Fruit fly (Drosophila melanogaster) whole organism, embryonic: Measurements from ENCODE around the gene CG33181.
A peak's percentile ranks its signal among the peaks of the same experiment; 100 is the strongest.

ENCODE experiments used
- Atf3 ChIP-seq: fragments of 200-800 bp; sonication (Bioruptor generic); optimal IDR thresholded peaks from 3 replicates; lab custom pipeline; 2016; ENCODE audit warnings: missing biosample characterization, missing genetic modification characterization
- CG1024 ChIP-seq: fragments of 200-800 bp; sonication (Bioruptor generic); IDR thresholded peaks from 2 replicates; pipeline ENCODE4 v1.3.6; 2022; ENCODE audit warnings: missing biosample characterization, missing genetic modification characterization
- CG1233 ChIP-seq: fragments of 200-800 bp; sonication (Bioruptor generic); optimal IDR thresholded peaks from 4 replicates; lab custom pipeline; 2018; ENCODE audit warnings: missing biosample characterization, mild to moderate bottlenecking, missing genetic modification characterization
- CG13296 ChIP-seq: fragments of 200-800 bp; sonication (Bioruptor generic); optimal IDR thresholded peaks from 3 replicates; lab custom pipeline; 2018; ENCODE audit warnings: missing biosample characterization, mild to moderate bottlenecking, missing genetic modification characterization
- CG13424 ChIP-seq: fragments of 200-800 bp; sonication (Bioruptor generic); optimal IDR thresholded peaks from 2 replicates; lab custom pipeline; 2019; ENCODE audit warnings: missing biosample characterization, mild to moderate bottlenecking, missing genetic modification characterization, moderate library complexity
- CG15601 ChIP-seq: fragments of 200-800 bp; sonication (Bioruptor generic); optimal IDR thresholded peaks from 3 replicates; lab custom pipeline; 2019; ENCODE audit warnings: missing biosample characterization, mild to moderate bottlenecking, missing genetic modification characterization, moderate library complexity
- CG16779 ChIP-seq: fragments of 200-800 bp; sonication (Bioruptor generic); IDR thresholded peaks from 2 replicates; pipeline ENCODE4 v1.3.6; 2022; ENCODE audit warnings: missing biosample characterization, missing genetic modification characterization
- CG17361 ChIP-seq: fragments of 200-800 bp; sonication (Bioruptor generic); IDR thresholded peaks from 3 replicates; pipeline ENCODE4 v1.3.6; 2022; ENCODE audit warnings: missing biosample characterization, missing genetic modification characterization
- CG17568 ChIP-seq: fragments of 200-800 bp; sonication (Bioruptor generic); optimal IDR thresholded peaks from 2 replicates; lab custom pipeline; 2018; ENCODE audit warnings: missing biosample characterization, mild to moderate bottlenecking, missing genetic modification characterization, moderate library complexity
- CG18476 ChIP-seq: fragments of 200-800 bp; sonication (Bioruptor generic); optimal IDR thresholded peaks from 2 replicates; lab custom pipeline; 2016; ENCODE audit warnings: missing biosample characterization, mild to moderate bottlenecking, missing genetic modification characterization
- CG18764 ChIP-seq: fragments of 200-800 bp; sonication (Bioruptor generic); optimal IDR thresholded peaks from 3 replicates; lab custom pipeline; 2016; ENCODE audit warnings: missing biosample characterization, missing genetic modification characterization
- CG42726 ChIP-seq: fragments of 200-800 bp; sonication (Bioruptor generic); IDR thresholded peaks from 2 replicates; pipeline ENCODE4 v1.3.6; 2022; ENCODE audit warnings: missing biosample characterization, missing genetic modification characterization; ENCODE audit not compliant: partially characterized antibody
- CG4360 ChIP-seq: fragments of 200-800 bp; sonication (Bioruptor generic); IDR thresholded peaks from 2 replicates; pipeline ENCODE4 v1.3.6; 2022; ENCODE audit warnings: missing biosample characterization, missing genetic modification characterization
- CG6654 ChIP-seq: fragments of 200-800 bp; sonication (Bioruptor generic); optimal IDR thresholded peaks from 2 replicates; lab custom pipeline; 2017; ENCODE audit warnings: missing biosample characterization, mild to moderate bottlenecking, missing genetic modification characterization
- CG6765 ChIP-seq: fragments of 200-800 bp; sonication (Bioruptor generic); optimal IDR thresholded peaks from 3 replicates; lab custom pipeline; 2017; ENCODE audit warnings: missing biosample characterization, mild to moderate bottlenecking, missing genetic modification characterization
- CG6854 ChIP-seq: fragments of 200-800 bp; sonication (Bioruptor generic); optimal IDR thresholded peaks from 3 replicates; lab custom pipeline; 2017; ENCODE audit warnings: missing biosample characterization, mild to moderate bottlenecking, missing genetic modification characterization
- CG7372 ChIP-seq: fragments of 200-800 bp; sonication (Bioruptor generic); IDR thresholded peaks from 2 replicates; pipeline ENCODE4 v1.3.6; 2022; ENCODE audit warnings: missing biosample characterization, missing genetic modification characterization
- CG7928 ChIP-seq: fragments of 200-800 bp; sonication (Bioruptor generic); optimal IDR thresholded peaks from 2 replicates; lab custom pipeline; 2017; ENCODE audit warnings: missing biosample characterization, mild to moderate bottlenecking, missing genetic modification characterization
- CG8359 ChIP-seq: fragments of 200-800 bp; sonication (Bioruptor generic); optimal IDR thresholded peaks from 2 replicates; lab custom pipeline; 2017; ENCODE audit warnings: missing biosample characterization, mild to moderate bottlenecking, missing genetic modification characterization, borderline replicate concordance
- CTCF ChIP-seq: fragments of 200-800 bp; sonication (Bioruptor generic); optimal IDR thresholded peaks from 2 replicates; lab custom pipeline; 2017; ENCODE audit warnings: missing biosample characterization, mild to moderate bottlenecking, missing genetic modification characterization, moderate library complexity
- HLHmδ ChIP-seq: fragments of 200-800 bp; sonication (Bioruptor generic); optimal IDR thresholded peaks from 2 replicates; lab custom pipeline; 2018; ENCODE audit warnings: missing biosample characterization, mild to moderate bottlenecking, missing genetic modification characterization, moderate library complexity
- Lim3 ChIP-seq: fragments of 200-800 bp; sonication (Bioruptor generic); IDR thresholded peaks from 2 replicates; pipeline ENCODE4 v1.3.6; 2022; ENCODE audit warnings: missing biosample characterization, missing genetic modification characterization
- MBD-R2 ChIP-seq: fragments of 200-800 bp; sonication (Bioruptor generic); IDR thresholded peaks from 2 replicates; pipeline ENCODE4 v1.3.6; 2022; ENCODE audit warnings: missing biosample characterization, missing genetic modification characterization
- Mrtf ChIP-seq: fragments of 200-800 bp; sonication (Bioruptor generic); IDR thresholded peaks from 3 replicates; pipeline ENCODE4 v1.3.6; 2022; ENCODE audit warnings: missing biosample characterization, missing genetic modification characterization
- Myb ChIP-seq: fragments of 200-800 bp; sonication (Bioruptor generic); optimal IDR thresholded peaks from 2 replicates; lab custom pipeline; 2016; ENCODE audit warnings: missing biosample characterization, missing genetic modification characterization
- NK7.1 ChIP-seq: fragments of 200-800 bp; sonication (Bioruptor generic); optimal IDR thresholded peaks from 3 replicates; lab custom pipeline; 2016; ENCODE audit warnings: missing biosample characterization, missing genetic modification characterization
- Opbp ChIP-seq: fragments of 200-800 bp; sonication (Bioruptor generic); IDR thresholded peaks from 3 replicates; pipeline ENCODE4 v1.3.6; 2022; ENCODE audit warnings: missing biosample characterization, missing genetic modification characterization; ENCODE audit not compliant: partially characterized antibody
- PHDP ChIP-seq: fragments of 200-800 bp; sonication (Bioruptor generic); optimal IDR thresholded peaks from 3 replicates; lab custom pipeline; 2018; ENCODE audit warnings: missing biosample characterization, mild to moderate bottlenecking, missing genetic modification characterization, moderate library complexity
- Ravus ChIP-seq: fragments of 200-800 bp; sonication (Bioruptor generic); IDR thresholded peaks from 2 replicates; pipeline ENCODE4 v1.3.6; 2022; ENCODE audit warnings: missing biosample characterization, missing genetic modification characterization
- Ssrp ChIP-seq: fragments of 200-800 bp; sonication (Bioruptor generic); optimal IDR thresholded peaks from 2 replicates; lab custom pipeline; 2018; ENCODE audit warnings: missing biosample characterization, mild to moderate bottlenecking, missing genetic modification characterization, moderate library complexity
- TFAM ChIP-seq: fragments of 200-800 bp; sonication (Bioruptor generic); optimal IDR thresholded peaks from 2 replicates; lab custom pipeline; 2017; ENCODE audit warnings: missing biosample characterization, missing genetic modification characterization, inconsistent platforms
- ase ChIP-seq: fragments of 200-800 bp; sonication (Bioruptor generic); IDR thresholded peaks from 3 replicates; pipeline ENCODE4 v1.3.6; 2022; ENCODE audit warnings: missing biosample characterization, missing genetic modification characterization
- az2 ChIP-seq: fragments of 200-800 bp; sonication (Bioruptor generic); optimal IDR thresholded peaks from 3 replicates; lab custom pipeline; 2016; ENCODE audit warnings: missing biosample characterization, missing genetic modification characterization
- cad ChIP-seq: fragments of >200 bp; optimal IDR thresholded peaks from 2 replicates; lab custom pipeline; 2017; ENCODE audit warnings: missing biosample characterization, missing genetic modification characterization
- crc ChIP-seq: fragments of 200-800 bp; sonication (Bioruptor generic); optimal IDR thresholded peaks from 2 replicates; lab custom pipeline; 2016; ENCODE audit warnings: missing biosample characterization, missing genetic modification characterization
- croc ChIP-seq: fragments of 200-800 bp; sonication (Bioruptor generic); conservative IDR thresholded peaks from 3 replicates; pipeline ENCODE4 v1.3.6; 2022; ENCODE audit warnings: missing biosample characterization, missing genetic modification characterization
- esg ChIP-seq: fragments of 200-800 bp; sonication (Bioruptor generic); conservative IDR thresholded peaks from 2 replicates; pipeline ENCODE4 v1.3.6; 2022; ENCODE audit warnings: missing biosample characterization, missing genetic modification characterization
- fd64A ChIP-seq: fragments of 200-800 bp; sonication (Bioruptor generic); optimal IDR thresholded peaks from 3 replicates; lab custom pipeline; 2018; ENCODE audit warnings: missing biosample characterization, mild to moderate bottlenecking, missing genetic modification characterization
- hb ChIP-seq: fragments of 200-800 bp; sonication (Bioruptor generic); IDR thresholded peaks from 3 replicates; pipeline ENCODE4 v1.3.6; 2022; ENCODE audit warnings: missing biosample characterization, missing genetic modification characterization; ENCODE audit not compliant: partially characterized antibody
- insv ChIP-seq, 2 experiments: fragments of 200-800 bp; sonication (Bioruptor generic); optimal IDR thresholded peaks; 3 replicates each; lab custom pipeline; 2016 to 2018; ENCODE audit warnings: missing biosample characterization in 2 of 2, missing genetic modification characterization in 2 of 2
- jigr1 ChIP-seq: fragments of 200-800 bp; sonication (Bioruptor generic); IDR thresholded peaks from 3 replicates; pipeline ENCODE4 v1.3.6; 2022; ENCODE audit warnings: missing biosample characterization, missing genetic modification characterization
- lov ChIP-seq, 2 experiments: fragments of 200-800 bp in 1 of 2; fragments of >200 bp in 1 of 2; sonication (Bioruptor generic) in 1 of 2; IDR thresholded peaks in 1 of 2; optimal IDR thresholded peaks in 1 of 2; 2 replicates in 1 of 2; 3 replicates in 1 of 2; pipeline versions ENCODE4 v1.3.6 to Lab custom; 2017 to 2022; ENCODE audit warnings: missing biosample characterization in 1 of 2, missing genetic modification characterization in 1 of 2
- p53 ChIP-seq: fragments of 200-800 bp; sonication (Bioruptor generic); optimal IDR thresholded peaks from 2 replicates; lab custom pipeline; 2016; ENCODE audit warnings: missing biosample characterization, missing genetic modification characterization
- prd ChIP-seq, 3 experiments: fragments of >200 bp in 2 of 3; fragments of 200-800 bp in 1 of 3; sonication (Bioruptor generic) in 1 of 3; optimal IDR thresholded peaks in 2 of 3; IDR thresholded peaks in 1 of 3; 2 replicates in 2 of 3; 3 replicates in 1 of 3; pipeline versions ENCODE4 v1.3.6 to Lab custom; 2017 to 2022; ENCODE audit warnings: missing biosample characterization in 1 of 3, missing genetic modification characterization in 1 of 3
- sc ChIP-seq, 3 experiments: fragments of >200 bp in 2 of 3; fragments of 200-800 bp in 1 of 3; sonication (Bioruptor generic) in 1 of 3; optimal IDR thresholded peaks; 2 replicates in 2 of 3; 3 replicates in 1 of 3; lab custom pipeline; 2017; ENCODE audit warnings: mild to moderate bottlenecking in 1 of 3, missing biosample characterization in 1 of 3, missing genetic modification characterization in 1 of 3, missing genetic modification reagents in 1 of 3
- sima ChIP-seq: fragments of 200-800 bp; sonication (Bioruptor generic); optimal IDR thresholded peaks from 2 replicates; lab custom pipeline; 2016; ENCODE audit warnings: missing biosample characterization, missing genetic modification characterization
- tna ChIP-seq: fragments of 200-800 bp; sonication (Bioruptor generic); IDR thresholded peaks from 2 replicates; pipeline ENCODE4 v1.3.6; 2022; ENCODE audit warnings: missing biosample characterization, missing genetic modification characterization; ENCODE audit not compliant: partially characterized antibody
- trh ChIP-seq: fragments of 200-800 bp; sonication (Bioruptor generic); optimal IDR thresholded peaks from 2 replicates; lab custom pipeline; 2016; ENCODE audit warnings: missing biosample characterization, missing genetic modification characterization
- z ChIP-seq: fragments of 200-800 bp; sonication (Bioruptor generic); IDR thresholded peaks from 3 replicates; pipeline ENCODE4 v1.3.6; 2022; ENCODE audit warnings: missing biosample characterization, missing genetic modification characterization

CG33181 gene

DNA sequence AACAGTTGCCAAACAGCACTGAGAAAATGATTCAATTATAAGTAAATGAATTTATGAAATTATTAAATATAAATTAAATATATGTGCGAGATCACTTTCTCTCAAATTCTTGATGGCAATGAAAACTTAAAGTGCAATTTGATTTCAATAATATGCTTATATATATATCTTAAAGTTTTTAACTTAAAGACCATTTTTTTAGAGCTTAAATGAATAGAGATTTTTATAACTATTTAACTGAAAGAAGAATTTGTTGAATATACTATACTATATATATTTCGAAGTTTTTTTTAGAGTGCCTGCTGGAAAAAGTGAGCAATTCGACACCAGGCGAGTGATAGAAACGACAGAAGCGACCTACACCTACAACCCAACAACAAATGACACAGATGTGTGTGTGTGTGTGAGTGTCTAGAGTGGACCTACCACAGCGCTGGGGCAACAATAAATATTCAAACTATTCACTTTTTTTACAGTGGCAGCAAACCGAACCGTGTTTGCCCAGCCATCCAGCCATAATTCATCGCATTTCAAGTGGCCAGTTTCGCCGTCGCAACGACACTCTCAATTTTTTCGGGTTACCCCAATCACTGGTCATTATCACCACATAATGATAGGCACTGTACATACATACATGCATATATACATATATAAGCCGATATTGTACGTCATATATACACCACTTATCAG is 44.1 kb upstream of the CG33181 start:
- peak; percentile 35 for TF ChIP-seq az2 (GFP tag; lab: Kevin White, UChicago)
- no peak for TF ChIP-seq z (GFP tag; lab: Robert Waterston, UW)
- TF ChIP-seq croc (GFP tag; lab: Robert Waterston, UW) = peak; percentile 51; the same call in 2 of the 3 replicates
- TF ChIP-seq Opbp (GFP tag; lab: Robert Waterston, UW) = no peak
- no peak for TF ChIP-seq CG6854 (GFP tag; lab: Kevin White, UChicago)
- peak; percentile 5; the same call in 1 of the 3 replicates for TF ChIP-seq ase
- TF ChIP-seq CG1233 = peak; percentile 32
- TF ChIP-seq p53 (GFP tag; lab: Kevin White, UChicago) = no peak
- no peak for TF ChIP-seq lov (optimal IDR thresholded peaks at IDR 0.05; lab: Kevin White, UChicago)
- TF ChIP-seq lov (GFP tag; IDR thresholded peaks at IDR 0.05; lab: Robert Waterston, UW) = no peak
- TF ChIP-seq CTCF (GFP tag; lab: Kevin White, UChicago) = no peak
- TF ChIP-seq CG13424 (tag; lab: Kevin White, UChicago) = peak; percentile 69
- no peak for TF ChIP-seq CG6765 (GFP tag; lab: Kevin White, UChicago)
- TF ChIP-seq fd64A = no peak
- no peak for TF ChIP-seq hb
- TF ChIP-seq Ssrp (tag; lab: Kevin White, UChicago) = peak; percentile 81
- TF ChIP-seq Atf3 (GFP tag; lab: Kevin White, UChicago) = no peak
- TF ChIP-seq crc (GFP tag; lab: Kevin White, UChicago) = no peak
- no peak for TF ChIP-seq jigr1
- no peak for TF ChIP-seq CG6654 (GFP tag; lab: Kevin White, UChicago)
- TF ChIP-seq esg (GFP tag; lab: Robert Waterston, UW) = 0 out of 2 replicates have a peak, but pooled peaks have one; percentile 17
- TF ChIP-seq trh (GFP tag; lab: Kevin White, UChicago) = no peak
- TF ChIP-seq CG7928 (GFP tag; lab: Kevin White, UChicago) = no peak
- TF ChIP-seq HLHmδ (GFP tag; lab: Kevin White, UChicago) = no peak
- TF ChIP-seq CG16779 (GFP tag; lab: Robert Waterston, UW) = peak; percentile 17; the same call in 1 of the 2 replicates
- no peak for TF ChIP-seq CG42726 (GFP tag; lab: Robert Waterston, UW)
- TF ChIP-seq sima (GFP tag; lab: Kevin White, UChicago) = no peak
- TF ChIP-seq CG15601 (tag; lab: Kevin White, UChicago) = peak; percentile 61
- TF ChIP-seq CG17568 (GFP tag; lab: Kevin White, UChicago) = no peak
- TF ChIP-seq sc (optimal IDR thresholded peaks at IDR 0.05; lab: Kevin White, UChicago) = no peak
- TF ChIP-seq sc (GFP tag; optimal IDR thresholded peaks at IDR 0.05; lab: Kevin White, UChicago) = peak; percentile 17
- no peak for TF ChIP-seq Ravus (GFP tag; lab: Robert Waterston, UW)
- no peak for TF ChIP-seq CG13296
- TF ChIP-seq TFAM (GFP tag; lab: Kevin White, UChicago) = no peak
- TF ChIP-seq CG17361 (GFP tag; lab: Robert Waterston, UW) = peak; percentile 85
- TF ChIP-seq MBD-R2 (GFP tag; lab: Robert Waterston, UW) = peak; percentile 22; the same call in 1 of the 2 replicates
- TF ChIP-seq Mrtf (GFP tag; lab: Robert Waterston, UW) = no peak
- no peak for TF ChIP-seq CG8359 (GFP tag; lab: Kevin White, UChicago)
- no peak for TF ChIP-seq prd (optimal IDR thresholded peaks at IDR 0.05; lab: Kevin White, UChicago)
- peak; percentile 66 for TF ChIP-seq prd (GFP tag; IDR thresholded peaks at IDR 0.05; lab: Robert Waterston, UW)
- TF ChIP-seq CG7372 (GFP tag; lab: Robert Waterston, UW) = 0 out of 2 replicates have a peak, but pooled peaks have one; percentile 8
- TF ChIP-seq Myb (GFP tag; lab: Kevin White, UChicago) = no peak
- TF ChIP-seq tna (GFP tag; lab: Robert Waterston, UW) = no peak
- no peak for TF ChIP-seq CG18764 (GFP tag; lab: Kevin White, UChicago)
- no peak for TF ChIP-seq CG1024 (GFP tag; lab: Robert Waterston, UW)
- TF ChIP-seq Lim3 (GFP tag; lab: Robert Waterston, UW) = no peak
- TF ChIP-seq CG18476 (GFP tag; lab: Kevin White, UChicago) = no peak
- no peak for TF ChIP-seq NK7.1 (GFP tag; lab: Kevin White, UChicago)
- peak; percentile 64 for TF ChIP-seq PHDP (tag; lab: Kevin White, UChicago)
- TF ChIP-seq CG4360 = peak; percentile 49
- TF ChIP-seq cad (GFP tag; lab: Kevin White, UChicago) = no peak
- no peak for TF ChIP-seq insv (GFP tag; optimal IDR thresholded peaks at IDR 0.05; lab: Kevin White, UChicago)
